Worm (Caenorhabditis elegans) whole organism, L3 larva: ENCODE results near the gene abhd-3.2.
A peak's percentile ranks its signal among the peaks of the same experiment; 100 is the strongest.

Source experiments
- ceh-82 ChIP-seq: fragments of 150-350 bp; optimal IDR thresholded peaks from 2 replicates; lab custom pipeline; 2014; ENCODE audit warnings: missing biosample characterization, missing genetic modification characterization
- ceh-9 ChIP-seq: sonication (generic microtip); optimal IDR thresholded peaks from 2 replicates; lab custom pipeline; 2018; ENCODE audit warnings: missing biosample characterization, missing genetic modification characterization
- elt-1 ChIP-seq: fragments of 150-350 bp; optimal IDR thresholded peaks from 2 replicates; lab custom pipeline; 2014; ENCODE audit warnings: missing biosample characterization, missing genetic modification characterization
- elt-3 ChIP-seq, 3 experiments: fragments of 150-350 bp in 1 of 3; sonication (generic microtip) in 2 of 3; optimal IDR thresholded peaks; 2 replicates in 2 of 3; 4 replicates in 1 of 3; lab custom pipeline; 2014 to 2017; ENCODE audit warnings: missing biosample characterization in 3 of 3, missing genetic modification characterization in 3 of 3
- hmg-11 ChIP-seq: sonication (generic microtip); optimal IDR thresholded peaks from 2 replicates; lab custom pipeline; 2016; ENCODE audit warnings: missing genetic modification characterization, missing compliant biosample characterization
- mdl-1 ChIP-seq: fragments of 150-350 bp; optimal IDR thresholded peaks from 2 replicates; lab custom pipeline; 2014; ENCODE audit warnings: missing biosample characterization, missing genetic modification characterization
- nhr-76 ChIP-seq: fragments of 150-350 bp; sonication (generic microtip); optimal IDR thresholded peaks from 5 replicates; lab custom pipeline; 2014; ENCODE audit warnings: missing biosample characterization, missing genetic modification characterization

ce11 chrX:932874-933273, 44.9 kb downstream of the abhd-3.2 start:
- TF ChIP-seq elt-3 (tag; optimal IDR thresholded peaks at IDR 0.05; lab: Kevin White, UChicago), result no peak
- no peak for TF ChIP-seq ceh-9 (tag; lab: Kevin White, UChicago)
- peak; percentile 53 for TF ChIP-seq hmg-11 (tag; lab: Kevin White, UChicago)
- no peak for TF ChIP-seq mdl-1 (tag; lab: Kevin White, UChicago)
- no peak for TF ChIP-seq elt-1 (tag; lab: Kevin White, UChicago)
- TF ChIP-seq ceh-82 (tag; lab: Kevin White, UChicago), result no peak
- TF ChIP-seq nhr-76 (tag; lab: Kevin White, UChicago), result no peak
